Worm (Caenorhabditis elegans) whole organism, midembryonic: ENCODE data around the gene clec-8.

Experiments used
- T22C8.4 ChIP-seq: fragments of 200-800 bp; sonication (Bioruptor generic); IDR thresholded peaks from 2 replicates; pipeline ENCODE4 v1.3.6; 2022; ENCODE audit warnings: missing genetic modification characterization, missing compliant biosample characterization
- cog-1 ChIP-seq: sonication (generic microtip); optimal IDR thresholded peaks from 2 replicates; lab custom pipeline; 2016; ENCODE audit warnings: missing genetic modification characterization, missing compliant biosample characterization
- flt-1 ChIP-seq: fragments of 200-800 bp; sonication (Bioruptor generic); IDR thresholded peaks from 2 replicates; pipeline ENCODE4 v1.3.6; 2022; ENCODE audit warnings: missing genetic modification characterization, missing compliant biosample characterization
- klf-2 ChIP-seq: fragments of 200-800 bp; sonication (Bioruptor generic); conservative IDR thresholded peaks from 2 replicates; pipeline ENCODE4 v1.3.6; 2022; ENCODE audit warnings: missing genetic modification reagents, missing genetic modification characterization, missing compliant biosample characterization
- med-1 ChIP-seq: sonication (generic microtip); optimal IDR thresholded peaks from 2 replicates; lab custom pipeline; 2017; ENCODE audit warnings: missing genetic modification characterization, mild to moderate bottlenecking, missing compliant biosample characterization, antibody characterized with exemption, missing genetic modification reagents; ENCODE audit not compliant: insufficient read depth
- ref-1 ChIP-seq: fragments of 200-800 bp; sonication (Bioruptor generic); conservative IDR thresholded peaks from 2 replicates; pipeline ENCODE4 v1.3.6; 2022; ENCODE audit warnings: missing genetic modification reagents, missing genetic modification characterization, missing compliant biosample characterization
- tab-1 ChIP-seq: fragments of 200-800 bp; sonication (Bioruptor generic); IDR thresholded peaks from 2 replicates; pipeline ENCODE4 v1.3.6; 2022; ENCODE audit warnings: missing genetic modification characterization, missing compliant biosample characterization
- ztf-23 ChIP-seq: fragments of 200-800 bp; sonication (Bioruptor generic); IDR thresholded peaks from 2 replicates; pipeline ENCODE4 v1.3.6; 2022; ENCODE audit warnings: missing genetic modification reagents, missing genetic modification characterization, missing compliant biosample characterization
- ztf-29 ChIP-seq: fragments of 200-800 bp; sonication (Bioruptor generic); IDR thresholded peaks from 2 replicates; pipeline ENCODE4 v1.3.6; 2022; ENCODE audit warnings: missing genetic modification reagents, missing genetic modification characterization, missing compliant biosample characterization

Gene clec-8

DNA sequence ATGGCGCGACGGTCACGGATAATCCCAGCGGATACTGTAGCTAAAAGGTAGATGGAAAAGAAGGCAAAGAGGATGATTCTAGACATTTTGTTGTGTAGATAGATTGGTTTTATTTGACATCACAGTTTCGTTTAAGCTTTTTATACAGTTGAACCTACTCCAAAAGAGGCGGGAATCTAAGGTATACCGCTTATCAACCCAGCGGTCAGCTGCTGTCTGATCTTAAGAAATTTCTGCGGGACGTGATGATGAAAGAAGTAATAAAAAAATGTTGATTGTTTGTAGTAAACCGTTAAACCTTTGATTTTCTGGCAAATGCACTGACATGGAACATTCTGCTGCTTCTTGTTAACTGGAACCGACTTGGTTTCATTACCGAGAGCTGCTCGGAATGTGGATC is 38.2 kb upstream of the clec-8 start, which contains the start of gene nspe-6:
Gene nspe-6 (minus strand): TSS at position 101 of the 400 bp plus-strand sequence.
- TF ChIP-seq ref-1 (GFP tag; lab: Robert Waterston, UW): no peak
- TF ChIP-seq ztf-29 (GFP tag; lab: Robert Waterston, UW): no peak
- no peak for TF ChIP-seq T22C8.4 (GFP tag; lab: Robert Waterston, UW)
- TF ChIP-seq med-1: no peak
- no peak for TF ChIP-seq ztf-23
- TF ChIP-seq flt-1 (GFP tag; lab: Robert Waterston, UW): no peak
- no peak for TF ChIP-seq cog-1 (tag; lab: Kevin White, UChicago)
- TF ChIP-seq klf-2 (GFP tag; lab: Robert Waterston, UW): no peak
- no peak for TF ChIP-seq tab-1 (GFP tag; lab: Robert Waterston, UW)

DNA sequence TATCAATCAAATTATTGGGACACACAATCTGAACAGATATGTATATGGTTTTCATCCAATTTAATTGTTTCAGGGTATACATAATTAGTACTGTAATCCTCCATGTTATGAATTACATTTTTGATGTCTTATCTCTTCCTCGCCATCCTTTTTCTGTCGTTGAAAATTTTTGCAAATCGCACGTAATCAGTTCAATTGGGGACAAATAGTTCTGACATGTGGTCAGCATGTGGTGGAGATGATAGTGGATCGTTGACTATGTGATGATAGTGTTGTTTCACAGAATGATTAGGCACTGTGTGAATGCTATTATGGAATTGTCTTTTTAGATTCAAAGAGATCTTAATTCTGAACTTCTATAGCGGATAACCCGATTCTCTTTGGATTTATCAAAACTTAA is 37.6 kb upstream of the clec-8 start:
- TF ChIP-seq med-1 (no peak), cog-1 (tag; lab: Kevin White, UChicago) (no peak), tab-1 (GFP tag; lab: Robert Waterston, UW) (no peak), ref-1 (GFP tag; lab: Robert Waterston, UW) (no peak), klf-2 (GFP tag; lab: Robert Waterston, UW) (no peak), ztf-29 (GFP tag; lab: Robert Waterston, UW) (no peak), ztf-23 (no peak), T22C8.4 (GFP tag; lab: Robert Waterston, UW) (no peak), flt-1 (GFP tag; lab: Robert Waterston, UW) (no peak)

DNA sequence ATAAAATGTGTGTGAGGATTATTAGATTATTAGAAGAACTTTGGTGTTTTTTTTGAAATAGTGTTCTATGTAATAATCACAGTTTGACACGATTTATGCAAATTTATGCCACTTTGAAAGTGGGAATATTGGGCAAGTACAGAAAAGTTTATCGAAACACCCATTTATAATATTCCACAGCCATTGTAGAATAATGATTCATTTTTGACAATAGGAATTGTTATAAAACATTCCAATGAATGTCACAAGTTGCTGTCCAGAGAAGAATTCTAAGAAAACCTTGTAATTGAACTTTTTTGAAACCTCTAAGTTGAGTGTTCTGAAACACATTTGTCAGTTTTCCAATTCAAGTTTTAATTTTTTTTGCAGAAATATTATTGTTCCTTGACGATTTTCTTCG is 34.4 kb upstream of the clec-8 start, which contains the start of gene nspe-4:
Gene nspe-4 (plus strand): TSS at position 301 of the 400 bp plus-strand sequence.
- no peak for TF ChIP-seq ztf-23

DNA sequence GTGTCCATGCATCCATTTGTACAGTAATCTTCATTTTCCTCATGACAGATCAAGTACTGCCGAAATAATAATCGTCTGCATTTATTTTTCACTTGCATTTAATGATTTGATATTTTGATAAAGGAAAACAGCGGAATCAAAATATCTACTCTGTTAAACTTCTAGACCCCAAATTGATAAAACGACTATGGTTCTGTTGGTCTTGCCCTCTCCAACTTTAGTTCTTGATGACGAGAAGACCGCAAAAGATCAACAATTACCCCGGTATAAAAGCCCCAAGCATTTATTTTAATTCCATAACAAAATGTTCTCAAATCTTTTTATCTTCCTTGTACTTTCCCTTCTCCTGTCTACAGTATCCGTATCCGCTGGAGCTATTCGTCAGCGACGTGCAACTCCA is 30.8 kb upstream of the clec-8 start, which contains the start of gene Y38E10A.9:
Gene Y38E10A.9 (plus strand): TSS at position 301 of the 400 bp plus-strand sequence.
- TF ChIP-seq cog-1 (tag; lab: Kevin White, UChicago) (no peak), tab-1 (GFP tag; lab: Robert Waterston, UW) (no peak), klf-2 (GFP tag; lab: Robert Waterston, UW) (no peak), ztf-29 (GFP tag; lab: Robert Waterston, UW) (no peak), ztf-23 (no peak)

DNA sequence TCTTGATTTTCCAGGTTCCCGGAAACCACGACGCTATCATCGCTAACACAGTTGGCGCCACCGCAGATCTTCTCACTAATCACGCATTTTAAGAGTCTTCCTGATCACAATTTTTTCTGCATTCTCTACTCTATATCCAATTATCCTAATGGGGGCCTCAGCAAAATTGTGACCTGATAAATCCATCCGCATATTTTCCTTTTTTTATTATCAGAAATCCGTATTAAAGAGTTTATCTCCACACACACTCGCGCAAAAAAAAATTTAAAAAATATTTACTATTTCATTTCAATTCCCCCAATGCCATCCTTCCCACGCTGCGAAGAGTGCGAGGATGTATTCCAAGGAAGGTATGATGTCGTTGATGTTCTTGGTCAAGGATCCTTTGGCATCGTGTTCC is 29.0 kb upstream of the clec-8 start, which contains the start of gene Y38E10A.8:
Gene Y38E10A.8 (plus strand): TSS at position 301 of the 400 bp plus-strand sequence.
- TF ChIP-seq cog-1 (tag; lab: Kevin White, UChicago) (no peak), ref-1 (GFP tag; lab: Robert Waterston, UW) (no peak), ztf-29 (GFP tag; lab: Robert Waterston, UW) (no peak)

DNA sequence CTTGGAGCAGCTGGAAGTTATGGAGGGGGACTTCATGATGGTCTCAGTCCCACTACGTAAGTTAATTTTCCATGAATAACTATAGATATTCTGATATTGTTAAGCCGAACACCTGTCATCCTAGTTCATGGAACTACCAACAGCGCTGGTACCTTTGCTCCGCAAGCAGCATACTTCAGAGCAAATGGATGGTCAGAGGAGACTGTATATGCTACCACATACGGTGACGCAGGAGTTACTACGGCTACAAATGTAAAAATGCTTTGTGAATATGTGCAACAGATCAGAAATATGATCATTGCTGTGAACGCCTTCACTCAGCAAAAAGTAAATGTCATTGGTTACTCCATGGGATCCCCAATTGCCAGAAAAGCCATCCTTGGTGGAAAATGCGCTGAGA is 28.2 kb upstream of the clec-8 start:
- TF ChIP-seq tab-1 (GFP tag; lab: Robert Waterston, UW) (no peak), cog-1 (tag; lab: Kevin White, UChicago) (no peak), med-1 (no peak), flt-1 (GFP tag; lab: Robert Waterston, UW) (no peak), ztf-29 (GFP tag; lab: Robert Waterston, UW) (no peak), ref-1 (GFP tag; lab: Robert Waterston, UW) (no peak), klf-2 (GFP tag; lab: Robert Waterston, UW) (no peak), ztf-23 (no peak), T22C8.4 (GFP tag; lab: Robert Waterston, UW) (no peak)

DNA sequence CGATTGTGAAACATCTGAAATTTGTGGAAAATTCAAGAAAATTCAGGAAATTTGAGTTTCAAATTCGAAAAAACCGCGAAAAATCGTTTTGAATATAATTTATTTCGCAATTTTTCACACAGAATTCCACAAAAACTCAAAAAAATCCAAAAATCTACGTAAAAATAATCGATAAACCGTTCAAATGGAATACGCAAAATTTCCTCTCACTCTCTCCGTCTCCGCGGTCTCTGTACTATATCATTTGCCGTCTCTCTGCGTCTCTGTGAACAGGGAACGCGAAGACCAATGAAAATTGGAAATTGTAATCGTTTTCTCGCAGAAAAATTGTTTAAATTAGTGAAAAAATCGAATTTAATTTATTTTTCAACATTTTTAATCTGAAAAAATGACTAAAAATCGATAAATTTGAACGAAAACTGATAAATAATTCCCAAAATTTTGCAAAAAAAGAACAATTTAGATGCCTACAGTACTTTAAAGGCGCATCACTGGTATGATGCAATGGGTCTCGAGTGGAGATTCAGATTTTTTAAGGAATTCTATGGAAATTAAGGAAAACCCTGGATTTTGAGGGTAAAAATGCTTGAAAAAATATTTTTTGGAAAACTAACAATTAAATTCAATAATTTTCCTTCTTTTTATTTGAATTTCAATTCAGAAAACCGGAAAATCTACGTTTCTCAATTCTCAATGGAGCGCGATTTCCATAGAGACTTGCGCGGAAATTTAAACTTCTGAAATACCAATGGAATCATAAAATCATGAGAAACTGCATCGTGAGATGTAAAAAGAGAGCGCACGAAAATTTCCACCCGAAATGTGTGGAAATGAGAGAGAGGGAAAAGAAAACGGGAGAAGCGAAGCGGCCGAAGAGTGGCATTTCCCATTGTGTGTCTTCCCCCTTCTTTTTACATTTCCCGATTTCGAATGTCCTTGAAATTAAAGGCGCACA is 26.1 kb upstream of the clec-8 start, which contains the start of the genes ceh-100 and lips-15:
Gene ceh-100 (minus strand): TSS at position 14 of the 955 bp plus-strand sequence.
Gene lips-15 (plus strand): TSS at position 720 of the 955 bp plus-strand sequence.
- TF ChIP-seq cog-1 (tag; lab: Kevin White, UChicago) (no peak), ztf-23 (no peak), klf-2 (GFP tag; lab: Robert Waterston, UW) (no peak), tab-1 (GFP tag; lab: Robert Waterston, UW) (no peak), flt-1 (GFP tag; lab: Robert Waterston, UW) (no peak), T22C8.4 (GFP tag; lab: Robert Waterston, UW) (peak; percentile 44; the same call in 1 of the 2 replicates), ztf-29 (GFP tag; lab: Robert Waterston, UW) (no peak), med-1 (no peak), ref-1 (GFP tag; lab: Robert Waterston, UW) (no peak)

DNA sequence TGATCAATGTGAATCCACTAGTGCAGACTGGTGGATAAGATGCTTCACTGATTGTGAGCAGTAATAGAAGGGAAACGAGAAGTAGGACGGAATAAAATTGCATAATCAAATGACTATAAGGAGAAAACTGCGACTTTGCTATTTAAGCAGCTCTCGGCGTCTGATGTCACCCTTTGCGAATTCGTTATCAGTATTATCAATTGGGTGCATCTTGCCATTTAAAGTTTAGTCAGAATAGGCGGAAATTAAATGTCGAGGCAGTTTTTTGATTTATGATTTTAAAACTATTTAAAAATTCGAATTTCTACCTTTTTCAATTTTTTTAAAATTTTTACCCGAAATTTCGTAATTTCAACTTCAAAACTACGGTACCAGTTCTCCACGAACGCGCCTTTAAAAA is 3.1 kb upstream of the clec-8 start, which contains the start of gene clec-4:
Gene clec-4 (minus strand): TSS at position 162 of the 400 bp plus-strand sequence.
- TF ChIP-seq klf-2 (GFP tag; lab: Robert Waterston, UW) (no peak), tab-1 (GFP tag; lab: Robert Waterston, UW) (no peak), ref-1 (GFP tag; lab: Robert Waterston, UW) (no peak), ztf-23 (no peak), cog-1 (tag; lab: Kevin White, UChicago) (no peak), ztf-29 (GFP tag; lab: Robert Waterston, UW) (no peak), T22C8.4 (GFP tag; lab: Robert Waterston, UW) (no peak), med-1 (no peak), flt-1 (GFP tag; lab: Robert Waterston, UW) (no peak)

DNA sequence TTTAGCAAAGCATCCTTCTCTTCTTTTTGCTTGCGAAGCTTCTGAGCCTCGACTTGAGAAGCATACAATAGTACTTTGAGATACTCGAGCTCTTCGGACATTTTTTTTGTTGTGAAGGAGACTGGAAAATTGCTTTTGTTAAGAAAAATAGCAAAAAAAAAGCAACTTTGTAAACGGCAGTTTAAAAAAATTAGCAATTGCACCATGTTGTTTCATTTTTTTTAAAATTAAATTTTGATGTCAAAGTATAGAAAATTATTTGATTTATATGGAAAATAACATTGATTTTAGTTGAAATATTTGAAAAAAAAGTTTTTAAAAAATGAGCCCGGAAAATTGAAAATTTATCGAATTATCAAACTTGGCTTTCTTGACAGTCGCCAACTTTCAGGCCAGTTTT is 3.2 kb downstream of the clec-8 start, which contains the start of gene Y38E10A.3:
Gene Y38E10A.3 (minus strand): TSS at position 101 of the 400 bp plus-strand sequence.
- TF ChIP-seq flt-1 (GFP tag; lab: Robert Waterston, UW) (no peak), klf-2 (GFP tag; lab: Robert Waterston, UW) (no peak), ztf-23 (no peak), cog-1 (tag; lab: Kevin White, UChicago) (no peak), ztf-29 (GFP tag; lab: Robert Waterston, UW) (no peak), tab-1 (GFP tag; lab: Robert Waterston, UW) (no peak), ref-1 (GFP tag; lab: Robert Waterston, UW) (no peak), T22C8.4 (GFP tag; lab: Robert Waterston, UW) (no peak), med-1 (no peak)
